Worm (Caenorhabditis elegans) whole organism, L3 larva: ENCODE data around the gene eri-5.

ENCODE experiments used
- R02D3.7 ChIP-seq: fragments of 150-350 bp; optimal IDR thresholded peaks from 2 replicates; lab custom pipeline; 2014; ENCODE audit warnings: missing biosample characterization, missing genetic modification characterization
- aly-2 ChIP-seq: fragments of 150-350 bp; optimal IDR thresholded peaks from 2 replicates; lab custom pipeline; 2014; ENCODE audit warnings: missing biosample characterization, missing genetic modification characterization
- ama-1 ChIP-seq: fragments of 150-350 bp; optimal IDR thresholded peaks from 2 replicates; lab custom pipeline; 2018
- ceh-16 ChIP-seq: sonication (generic microtip); optimal IDR thresholded peaks from 2 replicates; lab custom pipeline; 2017; ENCODE audit warnings: missing biosample characterization, missing genetic modification characterization
- ceh-28 ChIP-seq: fragments of 150-350 bp; optimal IDR thresholded peaks from 2 replicates; lab custom pipeline; 2014; ENCODE audit warnings: missing biosample characterization, missing genetic modification reagents, missing genetic modification characterization
- ceh-82 ChIP-seq: fragments of 150-350 bp; optimal IDR thresholded peaks from 2 replicates; lab custom pipeline; 2014; ENCODE audit warnings: missing biosample characterization, missing genetic modification characterization
- egl-5 ChIP-seq: fragments of 150-350 bp; optimal IDR thresholded peaks from 2 replicates; lab custom pipeline; 2017; ENCODE audit warnings: missing biosample characterization, missing genetic modification reagents, missing genetic modification characterization, inconsistent platforms
- elt-2 ChIP-seq: sonication (generic microtip); optimal IDR thresholded peaks from 2 replicates; lab custom pipeline; 2016; ENCODE audit warnings: missing genetic modification reagents, mild to moderate bottlenecking, missing genetic modification characterization, missing compliant biosample characterization
- eor-1 ChIP-seq, 2 experiments: fragments of 150-350 bp; optimal IDR thresholded peaks; 2 replicates each; lab custom pipeline; 2014 to 2018; ENCODE audit warnings: missing biosample characterization in 2 of 2, missing genetic modification characterization in 2 of 2
- fkh-10 ChIP-seq: sonication (generic microtip); optimal IDR thresholded peaks from 2 replicates; lab custom pipeline; 2017; ENCODE audit warnings: missing biosample characterization, missing genetic modification reagents, missing genetic modification characterization
- fkh-2 ChIP-seq: fragments of 150-350 bp; optimal IDR thresholded peaks from 2 replicates; lab custom pipeline; 2014; ENCODE audit warnings: missing biosample characterization, missing genetic modification reagents, missing genetic modification characterization
- fos-1 ChIP-seq: fragments of 150-350 bp; optimal IDR thresholded peaks from 2 replicates; lab custom pipeline; 2014; ENCODE audit warnings: missing biosample characterization, missing genetic modification characterization
- jun-1 ChIP-seq: fragments of 150-350 bp; optimal IDR thresholded peaks from 2 replicates; lab custom pipeline; 2014; ENCODE audit warnings: missing biosample characterization, missing genetic modification reagents, missing genetic modification characterization
- lin-15B ChIP-seq: fragments of 150-350 bp; optimal IDR thresholded peaks from 2 replicates; lab custom pipeline; 2014; ENCODE audit warnings: missing biosample characterization, missing genetic modification characterization
- lin-39 ChIP-seq: fragments of 150-350 bp; optimal IDR thresholded peaks from 2 replicates; lab custom pipeline; 2018; ENCODE audit warnings: missing biosample characterization, missing genetic modification reagents, missing genetic modification characterization
- lsy-12 ChIP-seq: sonication (generic microtip); optimal IDR thresholded peaks from 2 replicates; lab custom pipeline; 2016; ENCODE audit warnings: mild to moderate bottlenecking, missing genetic modification characterization, missing compliant biosample characterization
- mdl-1 ChIP-seq: fragments of 150-350 bp; optimal IDR thresholded peaks from 2 replicates; lab custom pipeline; 2014; ENCODE audit warnings: missing biosample characterization, missing genetic modification characterization
- mml-1 ChIP-seq: fragments of 150-350 bp; sonication (generic microtip); optimal IDR thresholded peaks from 3 replicates; lab custom pipeline; 2014; ENCODE audit warnings: missing biosample characterization, missing genetic modification characterization
- nhr-237 ChIP-seq: fragments of 150-350 bp; optimal IDR thresholded peaks from 2 replicates; lab custom pipeline; 2014; ENCODE audit warnings: missing biosample characterization, missing genetic modification characterization
- nhr-25 ChIP-seq: sonication (generic microtip); optimal IDR thresholded peaks from 2 replicates; lab custom pipeline; 2017; ENCODE audit warnings: missing biosample characterization, missing genetic modification characterization
- nhr-28 ChIP-seq: fragments of 150-350 bp; optimal IDR thresholded peaks from 2 replicates; lab custom pipeline; 2014; ENCODE audit warnings: missing biosample characterization, missing genetic modification characterization
- nhr-67 ChIP-seq: fragments of 150-350 bp; optimal IDR thresholded peaks from 2 replicates; lab custom pipeline; 2014; ENCODE audit warnings: missing biosample characterization, missing genetic modification characterization
- pqm-1 ChIP-seq: fragments of 150-350 bp; optimal IDR thresholded peaks from 2 replicates; lab custom pipeline; 2017; ENCODE audit warnings: missing biosample characterization, missing genetic modification characterization, inconsistent platforms
- sea-2 ChIP-seq: fragments of 150-350 bp; sonication (generic microtip); optimal IDR thresholded peaks from 4 replicates; lab custom pipeline; 2014; ENCODE audit warnings: missing biosample characterization, missing genetic modification reagents, missing genetic modification characterization
- skn-1 ChIP-seq: fragments of 150-350 bp; optimal IDR thresholded peaks from 2 replicates; lab custom pipeline; 2014; ENCODE audit warnings: missing biosample characterization, missing genetic modification characterization
- snpc-4 ChIP-seq: fragments of 150-350 bp; optimal IDR thresholded peaks from 2 replicates; lab custom pipeline; 2014; ENCODE audit warnings: missing biosample characterization, missing genetic modification characterization
- unc-62 ChIP-seq: fragments of 150-350 bp; sonication (generic microtip); optimal IDR thresholded peaks from 4 replicates; lab custom pipeline; 2014; ENCODE audit warnings: missing biosample characterization, missing genetic modification reagents, missing genetic modification characterization
- zag-1 ChIP-seq: fragments of 150-350 bp; optimal IDR thresholded peaks from 2 replicates; lab custom pipeline; 2014; ENCODE audit warnings: missing biosample characterization, missing genetic modification characterization
- ztf-11 ChIP-seq: fragments of 150-350 bp; optimal IDR thresholded peaks from 2 replicates; lab custom pipeline; 2014; ENCODE audit warnings: missing biosample characterization, missing genetic modification characterization

Gene eri-5

DNA sequence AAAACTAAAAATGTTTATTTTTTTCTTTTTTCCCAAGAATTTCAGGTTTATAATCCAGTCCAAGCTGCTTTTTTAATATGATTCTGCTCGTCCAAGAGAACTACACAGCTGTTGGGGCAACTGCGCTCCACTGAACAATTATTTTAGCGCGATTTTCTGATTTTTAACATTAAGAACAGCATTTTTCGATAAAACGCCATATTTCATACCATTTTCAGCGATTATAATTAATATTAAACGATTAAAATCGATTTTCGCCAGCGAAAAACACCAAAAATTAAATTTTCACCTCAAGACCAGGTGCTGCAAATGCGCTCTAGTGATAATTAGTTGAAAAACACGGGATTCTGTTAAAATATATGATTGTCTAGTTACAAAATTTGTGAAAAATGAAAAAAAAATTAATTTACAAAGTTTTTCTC, 359 bp upstream of the eri-5 start (continued):
- no peak for TF ChIP-seq lin-39 (tag; lab: Kevin White, UChicago)

DNA sequence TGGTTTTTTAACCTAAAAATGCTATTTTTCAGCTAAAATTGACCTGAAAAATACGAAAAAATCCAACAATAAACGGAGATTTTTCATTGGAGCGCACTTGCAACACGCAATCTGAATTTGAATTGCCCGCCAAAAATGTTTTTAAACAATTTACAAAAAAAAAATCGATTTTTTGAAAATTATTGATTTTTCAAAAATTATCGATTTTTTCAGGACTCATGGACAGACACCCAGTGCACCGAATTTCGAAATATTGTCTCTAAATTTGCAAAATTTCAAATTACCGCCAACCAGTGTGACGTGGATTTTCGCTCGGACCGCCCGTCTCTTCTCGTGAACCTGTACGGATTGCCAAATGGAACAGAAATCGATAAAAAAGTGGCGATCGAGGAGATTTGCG, 1.2 kb downstream of the eri-5 start:
- no peak for TF ChIP-seq ceh-82 (tag; lab: Kevin White, UChicago)
- TF ChIP-seq ceh-28 (tag; lab: Kevin White, UChicago), result peak; percentile 86

DNA sequence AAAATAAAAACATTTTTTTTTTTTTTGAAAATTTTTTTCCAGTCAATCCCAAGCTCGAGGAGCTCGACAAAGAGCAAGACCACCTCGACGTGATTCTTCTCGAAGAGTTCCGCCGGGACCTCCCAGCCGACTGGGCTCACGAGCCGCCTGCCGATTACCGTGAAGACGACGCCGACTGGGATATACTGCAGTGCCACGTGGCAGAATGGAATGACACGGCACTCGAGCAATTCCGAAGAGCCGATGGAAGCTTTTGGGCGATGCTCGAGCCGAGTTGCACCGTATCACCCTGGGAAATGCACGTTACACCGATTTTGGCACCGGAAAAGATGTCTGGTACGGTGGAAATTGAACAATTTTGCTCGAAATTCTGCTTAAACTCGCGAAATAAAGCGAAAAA, 2.4 kb downstream of the eri-5 start:
- no peak for TF ChIP-seq sea-2
- TF ChIP-seq mdl-1 (tag; lab: Kevin White, UChicago), result no peak
- no peak for TF ChIP-seq ceh-28 (tag; lab: Kevin White, UChicago)
- no peak for TF ChIP-seq snpc-4
- no peak for TF ChIP-seq nhr-67
- TF ChIP-seq aly-2, result no peak
- no peak for TF ChIP-seq unc-62 (GFP tag; lab: Kevin White, UChicago)
- TF ChIP-seq fkh-2, result no peak
- TF ChIP-seq pqm-1 (tag; lab: Kevin White, UChicago), result no peak

DNA sequence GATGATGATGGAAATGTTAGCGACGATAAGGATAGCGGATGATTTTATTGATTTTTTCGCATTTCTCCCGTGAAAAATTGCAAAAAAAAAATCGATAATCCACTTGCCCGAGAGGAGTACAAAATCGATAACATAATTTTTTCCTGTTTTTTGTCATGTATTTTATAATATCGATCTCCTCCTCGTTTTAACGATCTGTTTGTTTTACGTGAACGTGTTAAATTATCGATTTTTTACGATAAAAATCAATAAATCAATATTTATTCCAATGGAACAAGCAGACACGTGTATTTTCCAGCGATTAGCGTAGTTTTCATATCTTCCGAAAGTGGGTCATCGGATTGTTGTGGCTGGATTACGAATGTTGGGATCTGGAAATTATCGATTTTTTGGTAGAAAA, 5.4 kb downstream of the eri-5 start:
- TF ChIP-seq mdl-1 (tag; lab: Kevin White, UChicago) (no peak), ceh-28 (tag; lab: Kevin White, UChicago) (peak; percentile 96)

DNA sequence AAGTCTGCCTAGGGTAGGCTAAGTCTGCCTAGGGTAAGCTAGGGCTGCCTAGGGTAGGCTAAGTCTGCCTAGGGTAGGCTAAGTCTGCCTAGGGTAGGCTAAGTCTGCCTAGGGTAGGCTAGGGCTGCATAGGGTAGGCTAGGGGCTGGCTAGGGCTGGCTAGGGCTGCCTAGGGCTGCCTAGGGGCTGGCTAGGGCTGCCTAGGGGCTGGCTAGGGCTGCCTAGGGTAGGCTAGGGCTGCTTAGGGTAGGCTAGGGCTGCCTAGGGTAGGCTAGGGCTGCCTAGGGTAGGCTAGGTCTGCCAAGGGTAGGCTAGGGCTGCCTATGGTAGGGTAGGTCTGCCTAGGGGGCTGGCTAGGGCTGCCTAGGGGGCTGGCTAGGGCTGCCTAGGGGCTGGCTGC, 7.7 kb downstream of the eri-5 start:
- TF ChIP-seq mml-1 (tag; lab: Kevin White, UChicago) (no peak), nhr-28 (no peak), nhr-237 (tag; lab: Kevin White, UChicago) (no peak), fos-1 (tag; lab: Kevin White, UChicago) (no peak), zag-1 (tag; lab: Kevin White, UChicago) (no peak), sea-2 (no peak), ceh-16 (no peak), jun-1 (tag; lab: Kevin White, UChicago) (no peak), fkh-10 (no peak), ama-1 (lab: Kevin White, UChicago) (no peak), egl-5 (tag; lab: Kevin White, UChicago) (no peak)

ce11 chrIV:2399420-2399819, 8.8 kb downstream of the eri-5 start, which contains the start of gene Y38F2AR.10:
Y38F2AR.10 (minus strand) TSS chrIV:2399520.
- TF ChIP-seq R02D3.7 (tag; lab: Kevin White, UChicago) (no peak), fkh-2 (no peak), ceh-28 (tag; lab: Kevin White, UChicago) (peak; percentile 76), snpc-4 (no peak), sea-2 (no peak), ztf-11 (no peak)
- TF ChIP-seq, all 47 proteins: peak for 1

- TF ChIP-seq ceh-28 (tag; lab: Kevin White, UChicago) (peak; percentile 74), lin-39 (tag; lab: Kevin White, UChicago) (no peak), ama-1 (lab: Kevin White, UChicago) (no peak)
Observed at ce11 chrIV:2400651-2401050, 10.0 kb downstream of the eri-5 start.

DNA sequence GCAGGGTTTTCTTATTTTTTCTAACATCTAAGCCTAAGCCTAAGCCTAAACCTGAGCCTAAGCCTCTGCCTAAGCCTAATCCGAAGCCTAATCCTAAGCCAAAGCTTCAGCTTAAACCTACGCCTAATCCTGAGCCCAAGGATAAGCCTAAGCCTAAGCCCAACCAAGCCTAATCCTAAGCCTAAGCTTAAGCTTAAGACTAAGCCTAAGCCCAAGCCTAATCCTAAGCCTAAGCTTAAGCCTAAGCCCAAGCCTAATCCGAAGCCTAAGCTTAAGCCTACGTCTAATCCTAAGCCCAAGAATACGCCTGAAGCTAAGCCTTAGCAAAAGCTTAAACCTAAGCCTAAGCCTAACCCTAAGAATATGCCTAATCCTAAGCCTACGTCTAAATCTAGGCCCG, 12.8 kb downstream of the eri-5 start:
- TF ChIP-seq ceh-16, result no peak
- TF ChIP-seq lin-15B (tag; lab: Kevin White, UChicago), result no peak
- no peak for TF ChIP-seq ztf-11
- TF ChIP-seq sea-2, result no peak
- TF ChIP-seq lsy-12 (tag; lab: Kevin White, UChicago), result no peak
- TF ChIP-seq snpc-4, result no peak
- no peak for TF ChIP-seq eor-1 (tag; optimal IDR thresholded peaks at IDR 0.05; lab: Kevin White, UChicago)
- TF ChIP-seq elt-2 (tag; lab: Kevin White, UChicago), result no peak
- TF ChIP-seq ceh-28 (tag; lab: Kevin White, UChicago), result no peak
- no peak for TF ChIP-seq R02D3.7 (tag; lab: Kevin White, UChicago)
- no peak for TF ChIP-seq fkh-10
- TF ChIP-seq nhr-25 (tag; lab: Kevin White, UChicago), result no peak
- TF ChIP-seq fkh-2, result no peak
- TF ChIP-seq zag-1 (tag; lab: Kevin White, UChicago), result no peak
- no peak for TF ChIP-seq skn-1
- no peak for TF ChIP-seq mml-1 (tag; lab: Kevin White, UChicago)
